Worm (Caenorhabditis elegans): ENCODE data around the gene Y38F1A.2.
A peak's percentile ranks its signal among the peaks of the same experiment; 100 is the strongest.

The Y38F1A.2 gene

ce11 chrII:13006283-13006682 lies 51.5 kb downstream of the Y38F1A.2 start (continued):
- no peak for TF ChIP-seq snpc-1.2 (GFP tag; IDR thresholded peaks at IDR 0.05)
- no peak for TF ChIP-seq hif-1 (tag; optimal IDR thresholded peaks at IDR 0.05)
- no peak for TF ChIP-seq pha-4 (GFP tag; IDR thresholded peaks at IDR 0.05)
- TF ChIP-seq pha-4 (tag; optimal IDR thresholded peaks at IDR 0.05), result no peak
- no peak for TF ChIP-seq hmg-1.1 (GFP tag; IDR thresholded peaks at IDR 0.05)
- no peak for TF ChIP-seq ama-1 (optimal IDR thresholded peaks at IDR 0.05)
- TF ChIP-seq mep-1 (tag; optimal IDR thresholded peaks at IDR 0.05), result peak; percentile 58
- TF ChIP-seq nhr-102 (tag; optimal IDR thresholded peaks at IDR 0.05), result no peak
- TF ChIP-seq php-3 (GFP tag; IDR thresholded peaks at IDR 0.05), result 0 out of 2 replicates have a peak, but pooled peaks have one; percentile 29
- no peak for TF ChIP-seq ztf-7 (tag; optimal IDR thresholded peaks at IDR 0.05)
- TF ChIP-seq set-16 (GFP tag; IDR thresholded peaks at IDR 0.05), result no peak
- TF ChIP-seq rbr-2 (tag; optimal IDR thresholded peaks at IDR 0.05), result no peak
- TF ChIP-seq lin-29 (GFP tag; IDR thresholded peaks at IDR 0.05), result no peak
- no peak for TF ChIP-seq spr-1 (tag; optimal IDR thresholded peaks at IDR 0.05)
- TF ChIP-seq dmd-9 (GFP tag; IDR thresholded peaks at IDR 0.05), result no peak
- no peak for TF ChIP-seq egl-43 (GFP tag; IDR thresholded peaks at IDR 0.05)
- TF ChIP-seq mdl-1 (tag; optimal IDR thresholded peaks at IDR 0.05), result peak in 1 of 2 experiments; percentile 63
- TF ChIP-seq pqm-1 (tag; optimal IDR thresholded peaks at IDR 0.05), result peak; percentile 12
- TF ChIP-seq nhr-237 (tag; optimal IDR thresholded peaks at IDR 0.05), result no peak
- TF ChIP-seq dmd-6 (GFP tag; IDR thresholded peaks at IDR 0.05), result peak; percentile 74
- TF ChIP-seq unc-130 (GFP tag; optimal IDR thresholded peaks at IDR 0.05), result no peak
- TF ChIP-seq ZK546.5 (tag; optimal IDR thresholded peaks at IDR 0.05), result no peak
- peak; percentile 93 for TF ChIP-seq nhr-28 (tag; optimal IDR thresholded peaks at IDR 0.05)
- peak in 1 of 2 experiments; percentile 91 for TF ChIP-seq unc-62 (GFP tag; optimal IDR thresholded peaks at IDR 0.05 in 1 of 2)
- no peak for TF ChIP-seq unc-62 (tag; optimal IDR thresholded peaks at IDR 0.05)
- TF ChIP-seq spr-3 (GFP tag; optimal IDR thresholded peaks at IDR 0.05), result no peak
- TF ChIP-seq cey-2 (tag; optimal IDR thresholded peaks at IDR 0.05; ENCODE audit: borderline replicate concordance, insufficient read depth), result no peak
- no peak for TF ChIP-seq jun-1 (tag; optimal IDR thresholded peaks at IDR 0.05)
- no peak for TF ChIP-seq aly-2 (tag; optimal IDR thresholded peaks at IDR 0.05)
- no peak for TF ChIP-seq madf-9 (GFP tag; conservative IDR thresholded peaks at IDR 0.05)
- no peak for TF ChIP-seq F10B5.3 (tag; optimal IDR thresholded peaks at IDR 0.05)
- TF ChIP-seq Y48G9A.11 (GFP tag; IDR thresholded peaks at IDR 0.05), result no peak
